Fruit fly (Drosophila melanogaster): Measurements from ENCODE around the gene MED30.

dm6 chr3L:680258-680657 is 26.4 kb upstream of the MED30 start, which contains the start of gene CG17129:
- TF ChIP-seq psq (GFP tag; optimal IDR thresholded peaks at IDR 0.05) (peak; percentile 3), CG7372 (GFP tag; IDR thresholded peaks at IDR 0.05) (peak; percentile 66; the same call in 1 of the 2 replicates), CG4424 (GFP tag; optimal IDR thresholded peaks at IDR 0.05) (peak; percentile 83), CG11696 (GFP tag; IDR thresholded peaks at IDR 0.05) (peak; percentile 33; the same call in 1 of the 2 replicates), CG7745 (tag; optimal IDR thresholded peaks at IDR 0.05) (no peak), gsb (GFP tag; IDR thresholded peaks at IDR 0.05) (no peak), gt (GFP tag; IDR thresholded peaks at IDR 0.05) (no peak)

Data from whole organism, embryonic.